Fruit fly (Drosophila melanogaster) whole organism, embryonic: ENCODE data around the gene CG12075.

Experiments used
- ATbp ChIP-seq: fragments of 200-800 bp; sonication (Bioruptor generic); optimal IDR thresholded peaks from 2 replicates; lab custom pipeline; 2017; ENCODE audit warnings: missing biosample characterization, mild to moderate bottlenecking, missing genetic modification characterization, missing genetic modification reagents
- CG10321 ChIP-seq: fragments of 200-800 bp; sonication (Bioruptor generic); IDR thresholded peaks from 2 replicates; pipeline ENCODE4 v1.3.6; 2022; ENCODE audit warnings: missing biosample characterization, missing genetic modification characterization
- CG12744 ChIP-seq: fragments of 200-800 bp; sonication (Bioruptor generic); optimal IDR thresholded peaks from 2 replicates; lab custom pipeline; 2016; ENCODE audit warnings: missing biosample characterization, missing genetic modification characterization
- CG13123 ChIP-seq: fragments of 200-800 bp; sonication (Bioruptor generic); optimal IDR thresholded peaks from 2 replicates; lab custom pipeline; 2016; ENCODE audit warnings: missing biosample characterization, missing genetic modification characterization
- CG1529 ChIP-seq: fragments of 200-800 bp; sonication (Bioruptor generic); optimal IDR thresholded peaks from 3 replicates; lab custom pipeline; 2018; ENCODE audit warnings: missing biosample characterization, missing genetic modification characterization
- CG1603 ChIP-seq: fragments of 200-800 bp; sonication (Bioruptor generic); optimal IDR thresholded peaks from 2 replicates; lab custom pipeline; 2019; ENCODE audit warnings: missing biosample characterization, mild to moderate bottlenecking, missing genetic modification characterization, moderate library complexity
- CG17186 ChIP-seq: fragments of 200-800 bp; sonication (Bioruptor generic); optimal IDR thresholded peaks from 3 replicates; lab custom pipeline; 2017; ENCODE audit warnings: missing biosample characterization, missing genetic modification reagents, missing genetic modification characterization
- CG17802 ChIP-seq: fragments of 200-800 bp; sonication (Bioruptor generic); optimal IDR thresholded peaks from 2 replicates; lab custom pipeline; 2018; ENCODE audit warnings: missing biosample characterization, mild to moderate bottlenecking, missing genetic modification characterization, moderate library complexity
- CG2116 ChIP-seq: fragments of 200-800 bp; sonication (Bioruptor generic); optimal IDR thresholded peaks from 3 replicates; lab custom pipeline; 2018; ENCODE audit warnings: missing biosample characterization, mild to moderate bottlenecking, missing genetic modification characterization
- CG30020 ChIP-seq: fragments of 200-800 bp; optimal IDR thresholded peaks from 2 replicates; lab custom pipeline; 2019; ENCODE audit warnings: missing biosample characterization, mild to moderate bottlenecking, missing genetic modification characterization, moderate library complexity
- CG31441 ChIP-seq: fragments of 200-800 bp; sonication (Bioruptor generic); IDR thresholded peaks from 2 replicates; pipeline ENCODE4 v1.3.6; 2022; ENCODE audit warnings: missing biosample characterization, missing genetic modification characterization
- CG6254 ChIP-seq: fragments of 200-800 bp; sonication (Bioruptor generic); optimal IDR thresholded peaks from 3 replicates; lab custom pipeline; 2017; ENCODE audit warnings: mild to moderate bottlenecking, missing biosample characterization, missing genetic modification reagents, missing genetic modification characterization
- CG6654 ChIP-seq: fragments of 200-800 bp; sonication (Bioruptor generic); optimal IDR thresholded peaks from 2 replicates; lab custom pipeline; 2017; ENCODE audit warnings: missing biosample characterization, mild to moderate bottlenecking, missing genetic modification characterization
- CG8281 ChIP-seq: fragments of 200-800 bp; sonication (Bioruptor generic); optimal IDR thresholded peaks from 2 replicates; lab custom pipeline; 2018; ENCODE audit warnings: missing biosample characterization, mild to moderate bottlenecking, missing genetic modification characterization, moderate library complexity
- CG8290 ChIP-seq, 3 experiments: fragments of 200-800 bp; sonication (Bioruptor generic); optimal IDR thresholded peaks; 2 replicates each; lab custom pipeline; 2016 to 2019; ENCODE audit warnings: missing biosample characterization in 3 of 3, missing genetic modification characterization in 3 of 3, mild to moderate bottlenecking in 2 of 3, moderate library complexity in 1 of 3
- CG9876 ChIP-seq: fragments of 200-800 bp; sonication (Bioruptor generic); optimal IDR thresholded peaks from 2 replicates; lab custom pipeline; 2016; ENCODE audit warnings: missing biosample characterization, missing genetic modification characterization
- D19B ChIP-seq: fragments of 200-800 bp; sonication (Bioruptor generic); optimal IDR thresholded peaks from 2 replicates; lab custom pipeline; 2017; ENCODE audit warnings: missing biosample characterization, mild to moderate bottlenecking, missing genetic modification characterization
- HLH3B ChIP-seq: fragments of 200-800 bp; sonication (Bioruptor generic); IDR thresholded peaks from 2 replicates; pipeline ENCODE4 v1.3.6; 2022; ENCODE audit warnings: missing biosample characterization, missing genetic modification characterization
- Hey ChIP-seq: fragments of 200-800 bp; sonication (Bioruptor generic); optimal IDR thresholded peaks from 3 replicates; lab custom pipeline; 2018; ENCODE audit warnings: missing biosample characterization, mild to moderate bottlenecking, missing genetic modification characterization
- HmgD ChIP-seq: fragments of 200-800 bp; sonication (Bioruptor generic); optimal IDR thresholded peaks from 3 replicates; lab custom pipeline; 2016; ENCODE audit warnings: missing biosample characterization, missing genetic modification characterization
- Meics ChIP-seq: fragments of 200-800 bp; sonication (Bioruptor generic); optimal IDR thresholded peaks from 2 replicates; lab custom pipeline; 2017; ENCODE audit warnings: missing biosample characterization, mild to moderate bottlenecking, missing genetic modification characterization
- Nf-YA ChIP-seq: fragments of 200-800 bp; sonication (Bioruptor generic); IDR thresholded peaks from 2 replicates; pipeline ENCODE4 v1.3.6; 2022; ENCODE audit warnings: missing biosample characterization, missing genetic modification characterization
- Poxn ChIP-seq: fragments of 200-800 bp; sonication (Bioruptor generic); IDR thresholded peaks from 2 replicates; pipeline ENCODE4 v1.3.6; 2022; ENCODE audit warnings: missing biosample characterization, missing genetic modification characterization
- Spps ChIP-seq: fragments of 200-800 bp; sonication (Bioruptor generic); optimal IDR thresholded peaks from 2 replicates; lab custom pipeline; 2018; ENCODE audit warnings: missing biosample characterization, mild to moderate bottlenecking, missing genetic modification characterization
- Ssrp ChIP-seq: fragments of 200-800 bp; sonication (Bioruptor generic); optimal IDR thresholded peaks from 2 replicates; lab custom pipeline; 2018; ENCODE audit warnings: missing biosample characterization, mild to moderate bottlenecking, missing genetic modification characterization, moderate library complexity
- YL-1 ChIP-seq: fragments of 200-800 bp; sonication (Bioruptor generic); optimal IDR thresholded peaks from 3 replicates; lab custom pipeline; 2017; ENCODE audit warnings: missing biosample characterization, mild to moderate bottlenecking, missing genetic modification characterization
- ash1 ChIP-seq: fragments of 200-800 bp; sonication (Bioruptor generic); optimal IDR thresholded peaks from 2 replicates; lab custom pipeline; 2018; ENCODE audit warnings: missing biosample characterization, mild to moderate bottlenecking, missing genetic modification characterization
- bcd ChIP-seq: fragments of 200-800 bp; sonication (Bioruptor generic); optimal IDR thresholded peaks from 2 replicates; lab custom pipeline; 2017; ENCODE audit warnings: missing biosample characterization, mild to moderate bottlenecking, missing genetic modification characterization
- bowl ChIP-seq: fragments of 200-800 bp; sonication (Bioruptor generic); IDR thresholded peaks from 2 replicates; pipeline ENCODE4 v1.3.6; 2022; ENCODE audit warnings: missing biosample characterization, missing genetic modification characterization
- bsh ChIP-seq, 2 experiments: fragments of 200-800 bp; sonication (Bioruptor generic); optimal IDR thresholded peaks; 2 replicates each; lab custom pipeline; 2017 to 2018; ENCODE audit warnings: mild to moderate bottlenecking in 2 of 2, missing biosample characterization in 2 of 2, missing genetic modification characterization in 2 of 2, moderate library complexity in 1 of 2
- crc ChIP-seq: fragments of 200-800 bp; sonication (Bioruptor generic); optimal IDR thresholded peaks from 2 replicates; lab custom pipeline; 2016; ENCODE audit warnings: missing biosample characterization, missing genetic modification characterization
- cwo ChIP-seq: fragments of 200-800 bp; sonication (Bioruptor generic); optimal IDR thresholded peaks from 3 replicates; lab custom pipeline; 2017; ENCODE audit warnings: missing biosample characterization, missing genetic modification characterization, mild to moderate bottlenecking, moderate library complexity, missing genetic modification reagents
- disco-r ChIP-seq: fragments of 200-800 bp; sonication (Bioruptor generic); optimal IDR thresholded peaks from 2 replicates; lab custom pipeline; 2016; ENCODE audit warnings: missing biosample characterization, missing genetic modification characterization
- emc ChIP-seq: fragments of 200-800 bp; sonication (Bioruptor generic); optimal IDR thresholded peaks from 2 replicates; lab custom pipeline; 2016; ENCODE audit warnings: missing biosample characterization, missing genetic modification characterization
- ham ChIP-seq: fragments of 200-800 bp; sonication (Bioruptor generic); IDR thresholded peaks from 2 replicates; pipeline ENCODE4 v1.3.6; 2022; ENCODE audit warnings: missing biosample characterization, missing genetic modification characterization
- mirr ChIP-seq: fragments of 200-800 bp; sonication (Bioruptor generic); optimal IDR thresholded peaks from 3 replicates; lab custom pipeline; 2018; ENCODE audit warnings: missing biosample characterization, mild to moderate bottlenecking, missing genetic modification characterization
- nerfin-1 ChIP-seq: fragments of 200-800 bp; sonication (Bioruptor generic); optimal IDR thresholded peaks from 3 replicates; lab custom pipeline; 2019; ENCODE audit warnings: missing biosample characterization, mild to moderate bottlenecking, missing genetic modification characterization, moderate library complexity
- peb ChIP-seq: fragments of 200-800 bp; sonication (Bioruptor generic); IDR thresholded peaks from 2 replicates; pipeline ENCODE4 v1.3.6; 2022; ENCODE audit warnings: missing biosample characterization, missing genetic modification characterization
- phol ChIP-seq: fragments of 200-800 bp; sonication (Bioruptor generic); optimal IDR thresholded peaks from 3 replicates; lab custom pipeline; 2018; ENCODE audit warnings: missing biosample characterization, mild to moderate bottlenecking, missing genetic modification characterization, moderate library complexity
- shn ChIP-seq: fragments of 200-800 bp; sonication (Bioruptor generic); optimal IDR thresholded peaks from 3 replicates; lab custom pipeline; 2016; ENCODE audit warnings: missing biosample characterization, missing genetic modification characterization
- sna ChIP-seq: fragments of 200-800 bp; sonication (Bioruptor generic); IDR thresholded peaks from 2 replicates; pipeline ENCODE4 v1.3.6; 2022; ENCODE audit warnings: missing biosample characterization, missing genetic modification characterization; ENCODE audit not compliant: partially characterized antibody
- so ChIP-seq: fragments of 200-800 bp; sonication (Bioruptor generic); IDR thresholded peaks from 3 replicates; pipeline ENCODE4 v1.3.6; 2022; ENCODE audit warnings: missing biosample characterization, missing genetic modification characterization
- stwl ChIP-seq: fragments of 200-800 bp; sonication (Bioruptor generic); optimal IDR thresholded peaks from 3 replicates; lab custom pipeline; 2018; ENCODE audit warnings: missing biosample characterization, mild to moderate bottlenecking, missing genetic modification characterization, moderate library complexity
- sug ChIP-seq: fragments of 200-800 bp; optimal IDR thresholded peaks from 2 replicates; lab custom pipeline; 2019; ENCODE audit warnings: missing biosample characterization, mild to moderate bottlenecking, missing genetic modification characterization, moderate library complexity
- tin ChIP-seq: fragments of 200-800 bp; sonication (Bioruptor generic); optimal IDR thresholded peaks from 3 replicates; lab custom pipeline; 2016; ENCODE audit warnings: missing biosample characterization, missing genetic modification characterization
- ttk ChIP-seq: fragments of 200-800 bp; sonication (Bioruptor generic); IDR thresholded peaks from 2 replicates; pipeline ENCODE4 v2.1.2; 2022; ENCODE audit warnings: missing biosample characterization, missing genetic modification characterization
- unc-4 ChIP-seq: fragments of 200-800 bp; sonication (Bioruptor generic); IDR thresholded peaks from 2 replicates; pipeline ENCODE4 v1.3.6; 2022; ENCODE audit warnings: missing biosample characterization, missing genetic modification characterization; ENCODE audit not compliant: partially characterized antibody
- vvl ChIP-seq: fragments of 200-800 bp; sonication (Bioruptor generic); IDR thresholded peaks from 2 replicates; pipeline ENCODE4 v1.3.6; 2022; ENCODE audit warnings: missing biosample characterization, missing genetic modification characterization
- wdn ChIP-seq: fragments of 200-800 bp; sonication (Bioruptor generic); IDR thresholded peaks from 2 replicates; pipeline ENCODE4 v1.3.6; 2022; ENCODE audit warnings: missing biosample characterization, missing genetic modification characterization

The CG12075 gene

DNA sequence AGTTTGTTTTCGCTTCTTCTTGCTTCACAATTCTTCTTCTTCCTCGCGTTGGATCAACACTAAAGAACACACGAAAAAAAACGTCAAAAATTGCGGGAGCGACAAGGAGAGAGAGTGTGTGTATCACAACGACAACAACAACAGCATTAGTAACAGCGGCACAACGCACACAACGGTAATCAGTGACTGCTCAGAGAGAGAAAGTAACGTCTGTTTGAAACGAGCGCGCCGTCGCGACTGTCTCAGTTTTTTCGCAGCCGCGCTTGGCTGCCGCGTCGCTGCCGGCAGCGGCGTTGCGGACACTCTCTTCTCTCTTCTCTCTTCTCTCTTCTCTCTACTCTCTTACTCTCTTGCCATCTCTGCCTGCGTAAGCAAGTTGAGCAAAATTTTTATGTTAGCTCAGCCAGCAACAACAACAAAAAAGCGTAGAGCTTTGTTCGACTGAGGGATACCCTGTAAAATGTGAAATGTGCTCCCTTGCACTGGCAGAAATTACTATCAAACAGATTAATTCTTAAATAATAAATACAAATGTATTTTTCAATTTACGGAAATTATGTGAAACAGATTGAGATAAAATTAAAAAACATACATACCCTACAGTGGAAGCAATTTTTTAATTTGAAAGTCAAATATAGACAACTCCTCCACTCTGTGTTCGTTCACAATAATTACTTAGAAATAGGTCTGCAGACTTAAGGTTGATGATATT is 53.6 kb downstream of the CG12075 start (continued):
- TF ChIP-seq CG2116 (no peak), CG6254 (GFP tag; lab: Kevin White, UChicago) (peak; percentile 15), CG1603 (tag; lab: Kevin White, UChicago) (peak; percentile 67), bowl (GFP tag; lab: Robert Waterston, UW) (0 out of 2 replicates have a peak, but pooled peaks have one; percentile 38), Hey (tag; lab: Kevin White, UChicago) (no peak), CG6654 (peak; percentile 10), Poxn (GFP tag; lab: Robert Waterston, UW) (no peak), peb (no peak), ash1 (GFP tag; lab: Kevin White, UChicago) (no peak), stwl (tag; lab: Kevin White, UChicago) (peak; percentile 12), CG8281 (tag; lab: Kevin White, UChicago) (peak; percentile 43), CG8290 (GFP tag; optimal IDR thresholded peaks at IDR 0.05; lab: Kevin White, UChicago) (peak; percentile 49), CG8290 (tag; optimal IDR thresholded peaks at IDR 0.05; lab: Kevin White, UChicago) (peak; percentile 12 to 60), D19B (peak; percentile 97), phol (tag; lab: Kevin White, UChicago) (peak; percentile 76), HLH3B (GFP tag; lab: Robert Waterston, UW) (peak; percentile 77), CG1529 (GFP tag; lab: Kevin White, UChicago) (peak; percentile 42), crc (GFP tag; lab: Kevin White, UChicago) (no peak), CG17186 (GFP tag; lab: Kevin White, UChicago) (peak; percentile 8), so (GFP tag; lab: Robert Waterston, UW) (peak; percentile 58; the same call in 1 of the 3 replicates), Spps (tag; lab: Kevin White, UChicago) (peak; percentile 13), CG9876 (GFP tag; lab: Kevin White, UChicago) (no peak), CG13123 (GFP tag; lab: Kevin White, UChicago) (peak; percentile 26), nerfin-1 (tag; lab: Kevin White, UChicago) (peak; percentile 40), sug (no peak), CG31441 (peak; percentile 80), cwo (GFP tag; lab: Kevin White, UChicago) (peak; percentile 49), CG10321 (GFP tag; lab: Robert Waterston, UW) (no peak), ttk (GFP tag; lab: Robert Waterston, UW) (peak; percentile 75), mirr (peak; percentile 14), shn (GFP tag; lab: Kevin White, UChicago) (peak; percentile 23), emc (no peak), YL-1 (no peak), vvl (GFP tag; lab: Robert Waterston, UW) (peak; percentile 90), Meics (GFP tag; lab: Kevin White, UChicago) (peak; percentile 73), ATbp (GFP tag; lab: Kevin White, UChicago) (peak; percentile 64), Ssrp (tag; lab: Kevin White, UChicago) (peak; percentile 72), ham (GFP tag; lab: Robert Waterston, UW) (no peak), CG12744 (GFP tag; lab: Kevin White, UChicago) (no peak), Nf-YA (peak; percentile 52), CG17802 (tag; lab: Kevin White, UChicago) (peak; percentile 30), disco-r (GFP tag; lab: Kevin White, UChicago) (peak; percentile 11), unc-4 (GFP tag; lab: Robert Waterston, UW) (peak; percentile 33), bsh (GFP tag; optimal IDR thresholded peaks at IDR 0.05; lab: Kevin White, UChicago) (peak in 1 of 2 experiments; percentile 75), bcd (GFP tag; lab: Kevin White, UChicago) (peak; percentile 73), CG30020 (tag; lab: Kevin White, UChicago) (no peak), sna (no peak), wdn (GFP tag; lab: Robert Waterston, UW) (no peak), tin (peak; percentile 53), HmgD (no peak)
